Worm (Caenorhabditis elegans): ENCODE data around the gene sdc-1.

sdc-1 gene

ce11 chrX:16269969-16270368 lies 5.6 kb upstream of the sdc-1 start, which contains the start of gene ifa-3:
ifa-3 (minus strand) TSS chrX:16270069.
- TF ChIP-seq tbx-8 (GFP tag; optimal IDR thresholded peaks at IDR 0.05) (no peak), sptf-1 (tag; optimal IDR thresholded peaks at IDR 0.05) (no peak), bed-3 (GFP tag; optimal IDR thresholded peaks at IDR 0.05) (no peak), nhr-28 (tag; optimal IDR thresholded peaks at IDR 0.05) (no peak), lin-13 (tag; optimal IDR thresholded peaks at IDR 0.05) (no peak), mls-2 (tag; optimal IDR thresholded peaks at IDR 0.05) (no peak), drap-1 (GFP tag; optimal IDR thresholded peaks at IDR 0.05) (no peak), nhr-2 (tag; optimal IDR thresholded peaks at IDR 0.05) (no peak), hlh-1 (tag; optimal IDR thresholded peaks at IDR 0.05) (no peak), M03D4.4 (tag; optimal IDR thresholded peaks at IDR 0.05) (no peak)

- TF ChIP-seq nhr-2 (tag; optimal IDR thresholded peaks at IDR 0.05) (no peak), ceh-83 (GFP tag; optimal IDR thresholded peaks at IDR 0.05) (peak; percentile 28), unc-120 (tag; optimal IDR thresholded peaks at IDR 0.05; ENCODE audit: poor library complexity, severe bottlenecking) (peak; percentile 39), ces-1 (GFP tag; optimal IDR thresholded peaks at IDR 0.05) (peak; percentile 7), bed-3 (GFP tag; optimal IDR thresholded peaks at IDR 0.05) (peak; percentile 3), nhr-28 (tag; optimal IDR thresholded peaks at IDR 0.05) (no peak), unc-62 (GFP tag; optimal IDR thresholded peaks at IDR 0.05) (no peak), sptf-1 (tag; optimal IDR thresholded peaks at IDR 0.05) (peak; percentile 8)
Observed at ce11 chrX:16271147-16271546, 4.4 kb upstream of the sdc-1 start.

- no peak for TF ChIP-seq drap-1 (GFP tag; optimal IDR thresholded peaks at IDR 0.05)
- no peak for TF ChIP-seq ces-1 (GFP tag; optimal IDR thresholded peaks at IDR 0.05)
- no peak for TF ChIP-seq cnd-1 (tag; optimal IDR thresholded peaks at IDR 0.05)
- no peak for TF ChIP-seq ceh-43 (GFP tag; optimal IDR thresholded peaks at IDR 0.05)
- TF ChIP-seq nhr-237 (tag; optimal IDR thresholded peaks at IDR 0.05): no peak
- TF ChIP-seq nhr-76 (tag; optimal IDR thresholded peaks at IDR 0.05): no peak
- TF ChIP-seq sem-2 (GFP tag; optimal IDR thresholded peaks at IDR 0.05): no peak
- TF ChIP-seq sptf-1 (tag; optimal IDR thresholded peaks at IDR 0.05): no peak
- no peak for TF ChIP-seq flh-1 (GFP tag; optimal IDR thresholded peaks at IDR 0.05)
- TF ChIP-seq snpc-4 (tag; optimal IDR thresholded peaks at IDR 0.05): no peak
- TF ChIP-seq nhr-28 (tag; optimal IDR thresholded peaks at IDR 0.05): no peak
- TF ChIP-seq ceh-39 (tag; optimal IDR thresholded peaks at IDR 0.05): no peak
- no peak for TF ChIP-seq elt-3 (tag; optimal IDR thresholded peaks at IDR 0.05)
Observed at ce11 chrX:16283103-16283502, 7.5 kb downstream of the sdc-1 start, which contains the start of gene F52E10.2. F52E10.2 (minus strand) TSS chrX:16283203.

- no peak for TF ChIP-seq ztf-11 (tag; optimal IDR thresholded peaks at IDR 0.05)
- TF ChIP-seq nhr-28 (tag; optimal IDR thresholded peaks at IDR 0.05): no peak
- TF ChIP-seq mab-5 (tag; optimal IDR thresholded peaks at IDR 0.05): no peak
- no peak for TF ChIP-seq elt-3 (tag; optimal IDR thresholded peaks at IDR 0.05)
- TF ChIP-seq nhr-237 (tag; optimal IDR thresholded peaks at IDR 0.05): no peak
- no peak for TF ChIP-seq mep-1 (tag; optimal IDR thresholded peaks at IDR 0.05)
- no peak for TF ChIP-seq unc-39 (tag; optimal IDR thresholded peaks at IDR 0.05)
- no peak for TF ChIP-seq sem-2 (GFP tag; optimal IDR thresholded peaks at IDR 0.05)
- TF ChIP-seq blmp-1 (tag; optimal IDR thresholded peaks at IDR 0.05): no peak
- TF ChIP-seq snpc-4 (tag; optimal IDR thresholded peaks at IDR 0.05): no peak
- no peak for TF ChIP-seq nhr-12 (tag; optimal IDR thresholded peaks at IDR 0.05)
- no peak for TF ChIP-seq bed-3 (GFP tag; optimal IDR thresholded peaks at IDR 0.05)
- TF ChIP-seq ceh-39 (tag; optimal IDR thresholded peaks at IDR 0.05): no peak
- no peak for TF ChIP-seq M03D4.4 (tag; optimal IDR thresholded peaks at IDR 0.05)
- no peak for TF ChIP-seq unc-120 (tag; optimal IDR thresholded peaks at IDR 0.05; ENCODE audit: poor library complexity, severe bottlenecking)
- TF ChIP-seq lsy-2 (tag; optimal IDR thresholded peaks at IDR 0.05): no peak
- no peak for TF ChIP-seq lin-32 (GFP tag; optimal IDR thresholded peaks at IDR 0.05)
Observed at ce11 chrX:16285151-16285550, 9.6 kb downstream of the sdc-1 start.

ce11 chrX:16289635-16290034 lies 14.1 kb downstream of the sdc-1 start:
- TF ChIP-seq ztf-11 (tag; optimal IDR thresholded peaks at IDR 0.05): no peak
- TF ChIP-seq zip-8 (tag; optimal IDR thresholded peaks at IDR 0.05): peak; percentile 86
